Worm (Caenorhabditis elegans) whole organism, L1 larva: Measurements from ENCODE around the gene dsb-2.

ENCODE experiments used
- C16A3.4 ChIP-seq: fragments of 150-350 bp; optimal IDR thresholded peaks from 2 replicates; lab custom pipeline; 2014; ENCODE audit warnings: missing biosample characterization, missing genetic modification characterization
- F16B12.6 ChIP-seq: fragments of 150-350 bp; optimal IDR thresholded peaks from 2 replicates; lab custom pipeline; 2014; ENCODE audit warnings: missing biosample characterization, missing genetic modification characterization
- Y116A8C.19 ChIP-seq: sonication (generic microtip); optimal IDR thresholded peaks from 2 replicates; lab custom pipeline; 2016; ENCODE audit warnings: missing compliant biosample characterization, missing genetic modification characterization, borderline replicate concordance
- aha-1 ChIP-seq: fragments of 150-350 bp; optimal IDR thresholded peaks from 2 replicates; lab custom pipeline; 2014; ENCODE audit warnings: missing biosample characterization, missing genetic modification characterization
- ama-1 ChIP-seq: fragments of 150-350 bp; optimal IDR thresholded peaks from 2 replicates; lab custom pipeline; 2014
- blmp-1 ChIP-seq: fragments of 150-350 bp; optimal IDR thresholded peaks from 2 replicates; lab custom pipeline; 2014; ENCODE audit warnings: missing biosample characterization, missing genetic modification characterization
- ceh-8 ChIP-seq: fragments of 200-800 bp; sonication (Bioruptor generic); optimal IDR thresholded peaks from 2 replicates; lab custom pipeline; 2018; ENCODE audit warnings: mild to moderate bottlenecking, missing genetic modification characterization, moderate library complexity, missing compliant biosample characterization
- ceh-90 ChIP-seq: sonication (generic microtip); optimal IDR thresholded peaks from 2 replicates; lab custom pipeline; 2016; ENCODE audit warnings: missing genetic modification characterization, missing compliant biosample characterization
- efl-1 ChIP-seq, 4 experiments: fragments of 150-350 bp; optimal IDR thresholded peaks in 3 of 4; peaks in 1 of 4; 1 replicate in 1 of 4; 2 replicates in 3 of 4; lab custom pipeline; 2014; ENCODE audit warnings: missing biosample characterization in 2 of 4, missing genetic modification characterization in 2 of 4, missing genetic modification reagents in 2 of 4
- egl-27 ChIP-seq, 2 experiments: fragments of 150-350 bp in 1 of 2; sonication (generic microtip); optimal IDR thresholded peaks; 3 replicates each; lab custom pipeline; 2017 to 2018; ENCODE audit warnings: missing biosample characterization in 2 of 2, missing genetic modification characterization in 2 of 2, missing genetic modification reagents in 2 of 2
- elt-2 ChIP-seq: sonication (generic microtip); optimal IDR thresholded peaks from 2 replicates; lab custom pipeline; 2016; ENCODE audit warnings: missing genetic modification characterization, mild to moderate bottlenecking, inconsistent platforms, missing compliant biosample characterization, missing genetic modification reagents
- elt-3 ChIP-seq, 6 experiments: fragments of 150-350 bp in 1 of 6; sonication (generic microtip); optimal IDR thresholded peaks; 2 replicates each; lab custom pipeline; 2017 to 2018; ENCODE audit warnings: missing biosample characterization in 6 of 6, missing genetic modification characterization in 6 of 6, inconsistent platforms in 1 of 6
- ets-5 ChIP-seq: fragments of 200-800 bp; sonication (Bioruptor generic); IDR thresholded peaks from 2 replicates; pipeline ENCODE4 v1.3.6; 2022; ENCODE audit warnings: missing genetic modification characterization, missing compliant biosample characterization
- fkh-10 ChIP-seq: sonication (generic microtip); optimal IDR thresholded peaks from 2 replicates; lab custom pipeline; 2017; ENCODE audit warnings: missing biosample characterization, missing genetic modification reagents, missing genetic modification characterization
- fkh-4 ChIP-seq: sonication (generic microtip); optimal IDR thresholded peaks from 2 replicates; lab custom pipeline; 2016; ENCODE audit warnings: missing compliant biosample characterization, missing genetic modification characterization, borderline replicate concordance
- fkh-8 ChIP-seq: sonication (generic microtip); optimal IDR thresholded peaks from 2 replicates; lab custom pipeline; 2016; ENCODE audit warnings: mild to moderate bottlenecking, missing genetic modification characterization, missing compliant biosample characterization
- hlh-17 ChIP-seq: fragments of 200-800 bp; sonication (Bioruptor generic); optimal IDR thresholded peaks from 2 replicates; lab custom pipeline; 2018; ENCODE audit warnings: missing genetic modification characterization, mild to moderate bottlenecking, missing compliant biosample characterization, moderate library complexity, borderline replicate concordance
- hpl-2 ChIP-seq: fragments of 150-350 bp; optimal IDR thresholded peaks from 2 replicates; lab custom pipeline; 2014; ENCODE audit warnings: missing biosample characterization, missing genetic modification reagents, missing genetic modification characterization
- irx-1 ChIP-seq: sonication (generic microtip); optimal IDR thresholded peaks from 2 replicates; lab custom pipeline; 2016; ENCODE audit warnings: missing genetic modification characterization, missing compliant biosample characterization
- isw-1 ChIP-seq: fragments of 200-800 bp; sonication (Bioruptor generic); IDR thresholded peaks from 2 replicates; pipeline ENCODE4 v1.3.6; 2022; ENCODE audit warnings: missing genetic modification characterization, missing compliant biosample characterization
- jun-1 ChIP-seq: fragments of 150-350 bp; optimal IDR thresholded peaks from 2 replicates; lab custom pipeline; 2014; ENCODE audit warnings: missing biosample characterization, missing genetic modification reagents, missing genetic modification characterization
- lin-13 ChIP-seq: fragments of 150-350 bp; optimal IDR thresholded peaks from 2 replicates; lab custom pipeline; 2014; ENCODE audit warnings: missing biosample characterization, missing genetic modification reagents, missing genetic modification characterization
- lin-14 ChIP-seq: fragments of 200-800 bp; sonication (Bioruptor generic); optimal IDR thresholded peaks from 2 replicates; lab custom pipeline; 2018; ENCODE audit warnings: mild to moderate bottlenecking, missing genetic modification characterization, moderate library complexity, missing compliant biosample characterization
- lin-35 ChIP-seq, 2 experiments: fragments of 150-350 bp; optimal IDR thresholded peaks; 2 replicates each; lab custom pipeline; 2014; ENCODE audit warnings: missing biosample characterization in 2 of 2, missing genetic modification characterization in 2 of 2, missing genetic modification reagents in 2 of 2
- lsy-2 ChIP-seq, 2 experiments: fragments of 150-350 bp; optimal IDR thresholded peaks; 2 replicates each; lab custom pipeline; 2014; ENCODE audit warnings: missing biosample characterization in 2 of 2, missing genetic modification characterization in 2 of 2
- mep-1 ChIP-seq: fragments of 150-350 bp; optimal IDR thresholded peaks from 2 replicates; lab custom pipeline; 2014; ENCODE audit warnings: missing biosample characterization, missing genetic modification characterization
- nhr-19 ChIP-seq: fragments of 200-800 bp; sonication (Bioruptor generic); conservative IDR thresholded peaks from 2 replicates; pipeline ENCODE4 v1.3.6; 2022; ENCODE audit warnings: missing genetic modification characterization, missing compliant biosample characterization
- nhr-20 ChIP-seq: sonication (generic microtip); optimal IDR thresholded peaks from 2 replicates; lab custom pipeline; 2016; ENCODE audit warnings: mild to moderate bottlenecking, missing genetic modification characterization, missing compliant biosample characterization
- nhr-71 ChIP-seq: sonication (generic microtip); optimal IDR thresholded peaks from 2 replicates; lab custom pipeline; 2016; ENCODE audit warnings: mild to moderate bottlenecking, missing genetic modification characterization, moderate library complexity, missing compliant biosample characterization
- nhr-76 ChIP-seq: sonication (generic microtip); optimal IDR thresholded peaks from 2 replicates; lab custom pipeline; 2017; ENCODE audit warnings: missing biosample characterization, missing genetic modification characterization
- nhr-84 ChIP-seq: sonication (generic microtip); optimal IDR thresholded peaks from 2 replicates; lab custom pipeline; 2017; ENCODE audit warnings: missing biosample characterization, missing genetic modification characterization
- nhr-85 ChIP-seq: sonication (generic microtip); peaks from one replicate; lab custom pipeline; 2016; ENCODE audit warnings: missing genetic modification characterization, inconsistent platforms, missing compliant biosample characterization
- nhr-90 ChIP-seq: sonication (generic microtip); optimal IDR thresholded peaks from 2 replicates; lab custom pipeline; 2016; ENCODE audit warnings: mild to moderate bottlenecking, missing genetic modification characterization, missing compliant biosample characterization; ENCODE audit not compliant: poor library complexity
- snpc-4 ChIP-seq: fragments of 150-350 bp; optimal IDR thresholded peaks from 2 replicates; lab custom pipeline; 2014; ENCODE audit warnings: missing biosample characterization, missing genetic modification characterization
- sox-4 ChIP-seq: sonication (generic microtip); optimal IDR thresholded peaks from 2 replicates; lab custom pipeline; 2016; ENCODE audit warnings: missing genetic modification characterization, missing compliant biosample characterization
- sptf-1 ChIP-seq: fragments of 150-350 bp; optimal IDR thresholded peaks from 2 replicates; lab custom pipeline; 2014; ENCODE audit warnings: missing biosample characterization, missing genetic modification characterization
- swsn-7 ChIP-seq: sonication (generic microtip); optimal IDR thresholded peaks from 2 replicates; lab custom pipeline; 2016; ENCODE audit warnings: missing genetic modification characterization, missing compliant biosample characterization
- unc-130 ChIP-seq: fragments of 150-350 bp; optimal IDR thresholded peaks from 2 replicates; lab custom pipeline; 2017; ENCODE audit warnings: missing biosample characterization, missing genetic modification characterization, inconsistent platforms
- unc-98 ChIP-seq: fragments of 200-800 bp; sonication (Bioruptor generic); IDR thresholded peaks from 2 replicates; pipeline ENCODE4 v1.3.6; 2022; ENCODE audit warnings: missing genetic modification characterization, missing compliant biosample characterization
- xbp-1 ChIP-seq: sonication (generic microtip); optimal IDR thresholded peaks from 2 replicates; lab custom pipeline; 2016; ENCODE audit warnings: missing genetic modification characterization, missing compliant biosample characterization
- zag-1 ChIP-seq: fragments of 150-350 bp; optimal IDR thresholded peaks from 2 replicates; lab custom pipeline; 2014; ENCODE audit warnings: missing biosample characterization, missing genetic modification characterization
- zip-4 ChIP-seq: fragments of 200-800 bp; sonication (Bioruptor generic); optimal IDR thresholded peaks from 2 replicates; lab custom pipeline; 2018; ENCODE audit warnings: mild to moderate bottlenecking, missing genetic modification characterization, moderate library complexity, missing compliant biosample characterization
- ztf-11 ChIP-seq, 2 experiments: sonication (generic microtip); optimal IDR thresholded peaks; 2 replicates each; lab custom pipeline; 2016 to 2017; ENCODE audit warnings: missing genetic modification characterization in 2 of 2, missing biosample characterization in 1 of 2, missing compliant biosample characterization in 1 of 2
- ztf-4 ChIP-seq: fragments of 150-350 bp; optimal IDR thresholded peaks from 2 replicates; lab custom pipeline; 2014; ENCODE audit warnings: missing biosample characterization, missing genetic modification characterization

The dsb-2 gene

DNA sequence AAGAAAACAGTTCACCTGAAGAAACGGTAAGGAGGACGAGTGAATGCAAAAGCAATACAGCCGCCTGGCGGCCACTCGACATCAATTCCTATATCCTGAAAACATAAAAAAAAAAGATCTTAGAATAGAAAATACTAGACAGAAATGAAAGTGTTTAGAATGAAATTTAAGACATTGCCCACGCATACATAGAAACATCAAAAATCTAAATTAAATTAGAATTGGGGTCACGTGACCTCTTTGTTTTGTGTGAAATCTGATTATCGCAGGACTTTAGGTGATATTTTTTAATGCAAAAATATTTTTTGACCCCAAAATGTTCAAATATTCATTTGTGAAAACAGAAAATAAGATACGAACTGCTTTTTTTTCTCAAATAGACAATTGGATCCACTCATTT lies 33.1 kb upstream of the dsb-2 start, which contains the start of gene acr-20:
Gene acr-20, minus strand, starts transcription at position 101 of the 400 bp plus-strand sequence.
- TF ChIP-seq fkh-10 (GFP tag; lab: Kevin White, UChicago) (no peak), ztf-4 (no peak), fkh-8 (tag; lab: Kevin White, UChicago) (no peak), F16B12.6 (tag; lab: Kevin White, UChicago) (no peak), elt-3 (tag; optimal IDR thresholded peaks at IDR 0.05; lab: Kevin White, UChicago) (no peak), hlh-17 (GFP tag; lab: Kevin White, UChicago) (no peak), mep-1 (tag; lab: Kevin White, UChicago) (no peak)

ce11 chrII:14380778-14381177 lies 30.1 kb upstream of the dsb-2 start:
- TF ChIP-seq nhr-85 (tag; lab: Kevin White, UChicago), result peak; percentile 50
- TF ChIP-seq nhr-90 (tag; lab: Kevin White, UChicago), result no peak
- TF ChIP-seq mep-1 (tag; lab: Kevin White, UChicago), result no peak

- TF ChIP-seq efl-1 (optimal IDR thresholded peaks at IDR 0.05; lab: Kevin White, UChicago), result no peak
- TF ChIP-seq efl-1 (GFP tag; optimal IDR thresholded peaks at IDR 0.05 in 1 of 2; lab: Kevin White, UChicago), result no peak
- no peak for TF ChIP-seq ets-5 (GFP tag; lab: Robert Waterston, UW)
- no peak for TF ChIP-seq zip-4 (GFP tag; lab: Kevin White, UChicago)
- no peak for TF ChIP-seq egl-27 (tag; optimal IDR thresholded peaks at IDR 0.05; lab: Kevin White, UChicago)
- no peak for TF ChIP-seq C16A3.4 (tag; lab: Kevin White, UChicago)
- no peak for TF ChIP-seq zag-1 (tag; lab: Kevin White, UChicago)
- no peak for TF ChIP-seq lin-35 (GFP tag; optimal IDR thresholded peaks at IDR 0.05; lab: Kevin White, UChicago)
- no peak for TF ChIP-seq nhr-71 (tag; lab: Kevin White, UChicago)
- TF ChIP-seq fkh-8 (tag; lab: Kevin White, UChicago), result no peak
- no peak for TF ChIP-seq ceh-90 (tag; lab: Kevin White, UChicago)
- no peak for TF ChIP-seq hpl-2 (GFP tag; lab: Kevin White, UChicago)
- no peak for TF ChIP-seq aha-1 (tag; lab: Kevin White, UChicago)
- no peak for TF ChIP-seq blmp-1 (tag; lab: Kevin White, UChicago)
- no peak for TF ChIP-seq ztf-4
- no peak for TF ChIP-seq jun-1 (tag; lab: Kevin White, UChicago)
- TF ChIP-seq, all 84 proteins: peak for 0
Measured at ce11 chrII:14381450-14381849, 29.4 kb upstream of the dsb-2 start, which contains the start of gene sdz-26. Gene sdz-26 (plus strand): TSS chrII:14381750.

DNA sequence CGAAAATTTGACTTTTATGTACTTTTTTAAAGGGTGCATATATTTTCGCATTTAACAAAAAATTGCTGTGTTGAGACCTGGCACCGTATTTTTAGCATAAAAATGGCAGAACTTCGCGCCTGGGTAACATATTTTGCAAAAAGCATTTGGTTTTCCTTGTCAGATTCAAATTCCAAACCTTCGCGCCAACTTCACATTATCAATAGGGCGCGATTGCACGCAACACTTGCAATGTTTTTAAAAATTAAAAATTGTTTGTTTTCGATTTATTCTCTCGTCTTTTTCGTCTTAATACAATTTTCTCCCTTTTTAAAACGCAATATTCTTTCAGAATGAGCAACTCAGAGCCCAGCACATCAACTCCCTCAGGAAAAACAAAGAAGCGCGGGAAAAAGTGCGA lies 27.3 kb upstream of the dsb-2 start, which contains the start of gene mes-2:
Gene mes-2, plus strand, starts transcription at position 330 of the 400 bp plus-strand sequence.
- TF ChIP-seq nhr-76 (tag; lab: Kevin White, UChicago), result no peak
- TF ChIP-seq zag-1 (tag; lab: Kevin White, UChicago), result peak; percentile 41
- TF ChIP-seq nhr-20 (tag; lab: Kevin White, UChicago), result peak; percentile 80
- TF ChIP-seq isw-1, result peak; percentile 68
- TF ChIP-seq sptf-1 (tag; lab: Kevin White, UChicago), result no peak
- TF ChIP-seq zip-4 (GFP tag; lab: Kevin White, UChicago), result peak; percentile 49
- peak; percentile 93 for TF ChIP-seq C16A3.4 (tag; lab: Kevin White, UChicago)
- TF ChIP-seq elt-2 (tag; lab: Kevin White, UChicago), result peak; percentile 35
- peak; percentile 66 for TF ChIP-seq jun-1 (tag; lab: Kevin White, UChicago)
- TF ChIP-seq unc-130, result peak; percentile 89
- peak; percentile 77 for TF ChIP-seq snpc-4 (tag; lab: Kevin White, UChicago)
- TF ChIP-seq lin-14, result no peak
- TF ChIP-seq lin-13 (GFP tag; lab: Kevin White, UChicago), result peak; percentile 67
- no peak for TF ChIP-seq Y116A8C.19 (tag; lab: Kevin White, UChicago)
- TF ChIP-seq ztf-11 (tag; optimal IDR thresholded peaks at IDR 0.05; lab: Kevin White, UChicago), result no peak
- peak; percentile 99 to 100 for TF ChIP-seq efl-1 (optimal IDR thresholded peaks at IDR 0.05; lab: Kevin White, UChicago)
- TF ChIP-seq efl-1 (GFP tag; optimal IDR thresholded peaks at IDR 0.05 in 1 of 2; lab: Kevin White, UChicago), result peak; percentile 99 to 100
- peak; percentile 40 for TF ChIP-seq hpl-2 (GFP tag; lab: Kevin White, UChicago)
- no peak for TF ChIP-seq nhr-84 (tag; lab: Kevin White, UChicago)
- TF ChIP-seq nhr-19 (GFP tag; lab: Robert Waterston, UW), result peak; percentile 84
- TF ChIP-seq unc-98 (GFP tag; lab: Robert Waterston, UW), result no peak
- TF ChIP-seq sox-4, result no peak
- peak; percentile 72 for TF ChIP-seq irx-1 (tag; lab: Kevin White, UChicago)
- peak; percentile 24 for TF ChIP-seq ceh-90 (tag; lab: Kevin White, UChicago)
- TF ChIP-seq xbp-1 (tag; lab: Kevin White, UChicago), result peak; percentile 82
- TF ChIP-seq ceh-8 (GFP tag; lab: Kevin White, UChicago), result peak; percentile 38
- TF ChIP-seq lsy-2 (tag; optimal IDR thresholded peaks at IDR 0.05; lab: Kevin White, UChicago), result peak; percentile 90 to 93
- peak; percentile 89 for TF ChIP-seq nhr-71 (tag; lab: Kevin White, UChicago)
- no peak for TF ChIP-seq ama-1 (lab: Kevin White, UChicago)
- TF ChIP-seq fkh-4 (tag; lab: Kevin White, UChicago), result no peak
- peak; percentile 80 for TF ChIP-seq swsn-7
